Worm (Caenorhabditis elegans) whole organism, L1 larva: ENCODE data around the gene F28F5.6.

ENCODE experiments used
- C16A3.4 ChIP-seq: fragments of 150-350 bp; optimal IDR thresholded peaks from 2 replicates; lab custom pipeline; 2014; ENCODE audit warnings: missing biosample characterization, missing genetic modification characterization
- C34B4.2 ChIP-seq: sonication (generic microtip); optimal IDR thresholded peaks from 2 replicates; lab custom pipeline; 2017; ENCODE audit warnings: mild to moderate bottlenecking, missing genetic modification characterization, missing compliant biosample characterization
- F16B12.6 ChIP-seq: fragments of 150-350 bp; optimal IDR thresholded peaks from 2 replicates; lab custom pipeline; 2014; ENCODE audit warnings: missing biosample characterization, missing genetic modification characterization
- ama-1 ChIP-seq: fragments of 150-350 bp; optimal IDR thresholded peaks from 2 replicates; lab custom pipeline; 2014
- ceh-63 ChIP-seq: fragments of 200-800 bp; sonication (Bioruptor generic); optimal IDR thresholded peaks from 2 replicates; lab custom pipeline; 2018; ENCODE audit warnings: mild to moderate bottlenecking, missing genetic modification characterization, missing compliant biosample characterization
- ceh-82 ChIP-seq, 3 experiments: fragments of 150-350 bp in 1 of 3; sonication (generic microtip) in 2 of 3; optimal IDR thresholded peaks; 2 replicates each; lab custom pipeline; 2014 to 2017; ENCODE audit warnings: missing biosample characterization in 3 of 3, missing genetic modification characterization in 3 of 3
- ceh-88 ChIP-seq: fragments of 200-800 bp; sonication (Bioruptor generic); IDR thresholded peaks from 2 replicates; pipeline ENCODE4 v1.3.6; 2022; ENCODE audit warnings: missing genetic modification characterization, missing compliant biosample characterization
- ceh-90 ChIP-seq: sonication (generic microtip); optimal IDR thresholded peaks from 2 replicates; lab custom pipeline; 2016; ENCODE audit warnings: missing genetic modification characterization, missing compliant biosample characterization
- ces-1 ChIP-seq: fragments of 150-350 bp; optimal IDR thresholded peaks from 2 replicates; lab custom pipeline; 2014; ENCODE audit warnings: missing biosample characterization, missing genetic modification reagents, missing genetic modification characterization
- dpl-1 ChIP-seq, 3 experiments: fragments of 150-350 bp in 2 of 3; sonication (generic microtip) in 1 of 3; optimal IDR thresholded peaks; 2 replicates each; lab custom pipeline; 2014 to 2017; ENCODE audit warnings: missing biosample characterization in 3 of 3, missing genetic modification characterization in 3 of 3, missing genetic modification reagents in 3 of 3
- dsc-1 ChIP-seq: sonication (generic microtip); optimal IDR thresholded peaks from 2 replicates; lab custom pipeline; 2016; ENCODE audit warnings: mild to moderate bottlenecking, missing genetic modification characterization, missing compliant biosample characterization
- efl-1 ChIP-seq, 4 experiments: fragments of 150-350 bp; optimal IDR thresholded peaks in 3 of 4; peaks in 1 of 4; 1 replicate in 1 of 4; 2 replicates in 3 of 4; lab custom pipeline; 2014; ENCODE audit warnings: missing biosample characterization in 2 of 4, missing genetic modification characterization in 2 of 4, missing genetic modification reagents in 2 of 4
- egl-13 ChIP-seq: sonication (generic microtip); optimal IDR thresholded peaks from 2 replicates; lab custom pipeline; 2016; ENCODE audit warnings: missing genotype, missing genetic modification reagents, missing genetic modification characterization, missing compliant biosample characterization
- elt-3 ChIP-seq, 6 experiments: fragments of 150-350 bp in 1 of 6; sonication (generic microtip); optimal IDR thresholded peaks; 2 replicates each; lab custom pipeline; 2017 to 2018; ENCODE audit warnings: missing biosample characterization in 6 of 6, missing genetic modification characterization in 6 of 6, inconsistent platforms in 1 of 6
- fkh-10 ChIP-seq: sonication (generic microtip); optimal IDR thresholded peaks from 2 replicates; lab custom pipeline; 2017; ENCODE audit warnings: missing biosample characterization, missing genetic modification reagents, missing genetic modification characterization
- fkh-4 ChIP-seq: sonication (generic microtip); optimal IDR thresholded peaks from 2 replicates; lab custom pipeline; 2016; ENCODE audit warnings: missing compliant biosample characterization, missing genetic modification characterization, borderline replicate concordance
- grh-1 ChIP-seq: fragments of 200-800 bp; sonication (Bioruptor generic); IDR thresholded peaks from 2 replicates; pipeline ENCODE4 v1.3.6; 2022; ENCODE audit warnings: missing genetic modification reagents, missing genetic modification characterization, missing compliant biosample characterization
- hlh-17 ChIP-seq: fragments of 200-800 bp; sonication (Bioruptor generic); optimal IDR thresholded peaks from 2 replicates; lab custom pipeline; 2018; ENCODE audit warnings: missing genetic modification characterization, mild to moderate bottlenecking, missing compliant biosample characterization, moderate library complexity, borderline replicate concordance
- hpl-2 ChIP-seq: fragments of 150-350 bp; optimal IDR thresholded peaks from 2 replicates; lab custom pipeline; 2014; ENCODE audit warnings: missing biosample characterization, missing genetic modification reagents, missing genetic modification characterization
- lin-14 ChIP-seq: fragments of 200-800 bp; sonication (Bioruptor generic); optimal IDR thresholded peaks from 2 replicates; lab custom pipeline; 2018; ENCODE audit warnings: mild to moderate bottlenecking, missing genetic modification characterization, moderate library complexity, missing compliant biosample characterization
- lin-35 ChIP-seq, 2 experiments: fragments of 150-350 bp; optimal IDR thresholded peaks; 2 replicates each; lab custom pipeline; 2014; ENCODE audit warnings: missing biosample characterization in 2 of 2, missing genetic modification characterization in 2 of 2, missing genetic modification reagents in 2 of 2
- lin-39 ChIP-seq: fragments of 150-350 bp; optimal IDR thresholded peaks from 2 replicates; lab custom pipeline; 2014; ENCODE audit warnings: missing biosample characterization, missing genetic modification reagents, missing genetic modification characterization
- lir-3 ChIP-seq: sonication (generic microtip); optimal IDR thresholded peaks from 2 replicates; lab custom pipeline; 2016; ENCODE audit warnings: mild to moderate bottlenecking, missing genetic modification characterization, moderate library complexity, missing compliant biosample characterization; ENCODE audit not compliant: poor library complexity
- lsy-2 ChIP-seq, 2 experiments: fragments of 150-350 bp; optimal IDR thresholded peaks; 2 replicates each; lab custom pipeline; 2014; ENCODE audit warnings: missing biosample characterization in 2 of 2, missing genetic modification characterization in 2 of 2
- mab-9 ChIP-seq: fragments of 200-800 bp; sonication (Bioruptor generic); IDR thresholded peaks from 2 replicates; pipeline ENCODE4 v1.3.6; 2022; ENCODE audit warnings: missing genetic modification reagents, missing genetic modification characterization, missing compliant biosample characterization
- mep-1 ChIP-seq: fragments of 150-350 bp; optimal IDR thresholded peaks from 2 replicates; lab custom pipeline; 2014; ENCODE audit warnings: missing biosample characterization, missing genetic modification characterization
- nhr-11 ChIP-seq: fragments of 150-350 bp; optimal IDR thresholded peaks from 2 replicates; lab custom pipeline; 2014; ENCODE audit warnings: missing biosample characterization, missing genetic modification characterization
- nhr-12 ChIP-seq: sonication (generic microtip); optimal IDR thresholded peaks from 2 replicates; lab custom pipeline; 2017; ENCODE audit warnings: missing biosample characterization, missing genetic modification characterization
- nhr-19 ChIP-seq: fragments of 200-800 bp; sonication (Bioruptor generic); conservative IDR thresholded peaks from 2 replicates; pipeline ENCODE4 v1.3.6; 2022; ENCODE audit warnings: missing genetic modification characterization, missing compliant biosample characterization
- nhr-20 ChIP-seq: sonication (generic microtip); optimal IDR thresholded peaks from 2 replicates; lab custom pipeline; 2016; ENCODE audit warnings: mild to moderate bottlenecking, missing genetic modification characterization, missing compliant biosample characterization
- nhr-28 ChIP-seq: fragments of 150-350 bp; optimal IDR thresholded peaks from 2 replicates; lab custom pipeline; 2014; ENCODE audit warnings: missing biosample characterization, missing genetic modification characterization
- nhr-71 ChIP-seq: sonication (generic microtip); optimal IDR thresholded peaks from 2 replicates; lab custom pipeline; 2016; ENCODE audit warnings: mild to moderate bottlenecking, missing genetic modification characterization, moderate library complexity, missing compliant biosample characterization
- nhr-85 ChIP-seq: sonication (generic microtip); peaks from one replicate; lab custom pipeline; 2016; ENCODE audit warnings: missing genetic modification characterization, inconsistent platforms, missing compliant biosample characterization
- nhr-90 ChIP-seq: sonication (generic microtip); optimal IDR thresholded peaks from 2 replicates; lab custom pipeline; 2016; ENCODE audit warnings: mild to moderate bottlenecking, missing genetic modification characterization, missing compliant biosample characterization; ENCODE audit not compliant: poor library complexity
- pag-3 ChIP-seq: sonication (generic microtip); optimal IDR thresholded peaks from 2 replicates; lab custom pipeline; 2017; ENCODE audit warnings: missing genetic modification characterization, mild to moderate bottlenecking, missing compliant biosample characterization, antibody characterized with exemption, borderline replicate concordance; ENCODE audit not compliant: insufficient read depth
- pax-3 ChIP-seq: fragments of 200-800 bp; sonication (Bioruptor generic); optimal IDR thresholded peaks from 2 replicates; lab custom pipeline; 2018; ENCODE audit warnings: mild to moderate bottlenecking, missing genetic modification characterization, moderate library complexity, missing compliant biosample characterization
- pqm-1 ChIP-seq: sonication (generic microtip); optimal IDR thresholded peaks from 3 replicates; lab custom pipeline; 2017; ENCODE audit warnings: missing biosample characterization, missing genetic modification characterization
- sox-4 ChIP-seq: sonication (generic microtip); optimal IDR thresholded peaks from 2 replicates; lab custom pipeline; 2016; ENCODE audit warnings: missing genetic modification characterization, missing compliant biosample characterization
- sptf-1 ChIP-seq: fragments of 150-350 bp; optimal IDR thresholded peaks from 2 replicates; lab custom pipeline; 2014; ENCODE audit warnings: missing biosample characterization, missing genetic modification characterization
- swsn-7 ChIP-seq: sonication (generic microtip); optimal IDR thresholded peaks from 2 replicates; lab custom pipeline; 2016; ENCODE audit warnings: missing genetic modification characterization, missing compliant biosample characterization
- tbx-2 ChIP-seq: sonication (generic microtip); optimal IDR thresholded peaks from 2 replicates; lab custom pipeline; 2016; ENCODE audit warnings: missing genetic modification characterization, missing compliant biosample characterization
- unc-62 ChIP-seq: fragments of 150-350 bp; optimal IDR thresholded peaks from 2 replicates; lab custom pipeline; 2014; ENCODE audit warnings: missing biosample characterization, missing genetic modification reagents, missing genetic modification characterization
- unc-86 ChIP-seq: sonication (generic microtip); optimal IDR thresholded peaks from 2 replicates; lab custom pipeline; 2016; ENCODE audit warnings: missing genetic modification characterization, missing compliant biosample characterization
- ztf-11 ChIP-seq, 2 experiments: sonication (generic microtip); optimal IDR thresholded peaks; 2 replicates each; lab custom pipeline; 2016 to 2017; ENCODE audit warnings: missing genetic modification characterization in 2 of 2, missing biosample characterization in 1 of 2, missing compliant biosample characterization in 1 of 2

The F28F5.6 gene

DNA sequence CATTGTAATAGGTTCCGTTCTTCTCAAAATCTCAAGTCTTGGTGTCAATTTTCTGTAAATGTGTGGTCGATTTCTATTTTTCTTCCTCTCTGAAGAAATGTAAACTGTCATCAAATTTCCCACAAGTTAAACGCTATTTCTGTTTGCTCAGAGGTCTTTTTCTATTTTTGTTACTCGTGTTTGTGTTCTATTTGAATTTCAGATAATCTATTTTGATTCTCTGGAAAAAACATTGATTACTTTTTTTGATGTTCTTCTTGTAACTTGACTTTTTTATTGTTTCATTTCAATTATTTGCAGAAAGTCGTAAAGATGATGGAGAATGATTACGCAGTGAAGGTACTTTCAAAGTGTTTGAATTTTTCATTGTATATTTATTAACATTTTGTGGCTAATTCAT is 16.7 kb downstream of the F28F5.6 start, which contains the start of gene lim-8:
TSS of gene lim-8 (plus strand) at position 301 of the 400 bp plus-strand sequence.
- no peak for TF ChIP-seq mab-9 (GFP tag; lab: Robert Waterston, UW)
- no peak for TF ChIP-seq F16B12.6 (tag; lab: Kevin White, UChicago)
- TF ChIP-seq unc-86 (tag; lab: Kevin White, UChicago): no peak
- TF ChIP-seq nhr-12: no peak
- TF ChIP-seq elt-3 (tag; optimal IDR thresholded peaks at IDR 0.05; lab: Kevin White, UChicago): no peak
- no peak for TF ChIP-seq pax-3
- no peak for TF ChIP-seq fkh-4 (tag; lab: Kevin White, UChicago)
- no peak for TF ChIP-seq ceh-90 (tag; lab: Kevin White, UChicago)

DNA sequence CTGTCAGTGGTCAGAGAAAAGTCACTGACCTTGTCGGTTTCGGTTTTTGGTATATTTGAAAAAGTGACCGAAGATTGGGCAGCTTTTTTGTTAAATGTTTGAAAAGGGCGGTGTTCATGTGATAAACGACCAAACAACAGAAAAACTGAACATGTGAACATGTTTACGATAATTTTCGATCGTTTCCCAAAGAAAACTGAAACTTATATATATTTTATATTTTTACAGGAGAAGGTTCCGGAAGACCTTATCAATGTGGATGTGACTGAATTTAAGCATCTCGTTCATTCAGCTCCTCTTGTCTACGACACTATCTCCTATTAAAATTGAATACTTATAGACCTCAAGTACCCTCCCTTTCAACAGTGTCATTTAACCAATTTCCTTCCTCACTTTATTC is 19.5 kb downstream of the F28F5.6 start:
- TF ChIP-seq ceh-63 (GFP tag; lab: Kevin White, UChicago): no peak
- TF ChIP-seq sptf-1 (tag; lab: Kevin White, UChicago): no peak
- no peak for TF ChIP-seq swsn-7 (tag; lab: Kevin White, UChicago)
- TF ChIP-seq lin-14 (GFP tag; lab: Kevin White, UChicago): peak; percentile 19
- TF ChIP-seq nhr-71: peak; percentile 3
- TF ChIP-seq ceh-88: no peak
- peak; percentile 70 for TF ChIP-seq nhr-85 (tag; lab: Kevin White, UChicago)
- TF ChIP-seq dpl-1 (GFP tag; optimal IDR thresholded peaks at IDR 0.05; lab: Kevin White, UChicago): peak in 1 of 3 experiments; percentile 8
- TF ChIP-seq hlh-17 (GFP tag; lab: Kevin White, UChicago): no peak
- TF ChIP-seq ces-1 (GFP tag; lab: Kevin White, UChicago): no peak
- TF ChIP-seq lir-3 (tag; lab: Kevin White, UChicago): no peak
- TF ChIP-seq grh-1: no peak
- TF ChIP-seq ama-1: no peak
- TF ChIP-seq C34B4.2 (tag; lab: Kevin White, UChicago): no peak
- no peak for TF ChIP-seq pax-3

DNA sequence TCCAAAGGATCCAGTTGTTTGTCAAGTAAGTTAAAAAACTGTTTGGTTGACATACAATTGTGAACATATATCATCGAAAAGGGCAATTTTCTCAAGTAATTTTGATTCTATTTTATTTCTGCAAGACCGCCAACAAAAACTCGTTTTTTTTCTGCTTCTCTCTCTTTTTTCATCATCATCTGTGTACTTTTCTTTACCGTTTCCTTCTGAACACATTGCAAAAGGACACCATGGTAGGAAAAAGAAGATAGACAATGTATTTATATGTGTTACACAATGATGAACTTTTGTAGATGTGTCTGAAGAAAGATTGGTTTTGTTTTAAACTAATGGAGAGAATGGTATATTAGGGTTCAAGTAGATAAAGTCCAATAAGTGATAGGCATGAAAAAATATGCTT is 20.3 kb downstream of the F28F5.6 start:
- TF ChIP-seq lsy-2 (tag; optimal IDR thresholded peaks at IDR 0.05; lab: Kevin White, UChicago) (peak in 1 of 2 experiments; percentile 4), fkh-10 (GFP tag; lab: Kevin White, UChicago) (no peak), unc-62 (no peak), pag-3 (tag; lab: Kevin White, UChicago) (no peak), C16A3.4 (tag; lab: Kevin White, UChicago) (no peak), F16B12.6 (tag; lab: Kevin White, UChicago) (no peak), pqm-1 (no peak), ceh-63 (GFP tag; lab: Kevin White, UChicago) (no peak), nhr-11 (tag; lab: Kevin White, UChicago) (no peak), grh-1 (0 out of 2 replicates have a peak, but pooled peaks have one; percentile 14), nhr-28 (tag; lab: Kevin White, UChicago) (no peak), nhr-20 (no peak), ceh-90 (tag; lab: Kevin White, UChicago) (no peak), lin-39 (tag; lab: Kevin White, UChicago) (no peak), lin-14 (GFP tag; lab: Kevin White, UChicago) (peak; percentile 39), ceh-82 (tag; optimal IDR thresholded peaks at IDR 0.05; lab: Kevin White, UChicago) (no peak)

DNA sequence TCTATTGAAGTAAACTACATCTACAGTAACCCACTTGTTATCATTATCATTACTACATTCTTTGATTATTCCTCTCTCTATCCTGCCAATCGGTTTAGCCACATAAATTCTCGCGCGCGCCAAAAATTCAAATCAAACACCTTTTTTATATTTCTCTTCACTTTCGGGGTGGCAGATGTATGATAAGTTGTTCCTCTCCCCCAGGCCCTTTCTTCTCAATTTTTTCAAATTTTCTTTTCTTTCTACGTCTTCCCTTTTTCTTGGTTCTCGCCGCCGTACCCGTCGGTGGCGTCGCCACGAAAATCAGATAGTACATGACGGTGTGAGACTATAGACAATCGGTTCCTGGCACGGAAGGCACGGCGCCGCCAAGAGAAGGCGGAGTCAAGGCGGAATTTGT is 21.2 kb downstream of the F28F5.6 start, which contains the start of gene R05H11.2:
TSS of gene R05H11.2 (plus strand) at position 333 of the 400 bp plus-strand sequence.
- TF ChIP-seq mep-1 (tag; lab: Kevin White, UChicago) (peak; percentile 30), C16A3.4 (tag; lab: Kevin White, UChicago) (peak; percentile 27), sox-4 (no peak), nhr-28 (tag; lab: Kevin White, UChicago) (no peak), lsy-2 (tag; optimal IDR thresholded peaks at IDR 0.05; lab: Kevin White, UChicago) (peak; percentile 30 to 77), lin-35 (GFP tag; optimal IDR thresholded peaks at IDR 0.05; lab: Kevin White, UChicago) (peak in 1 of 2 experiments; percentile 51), lin-14 (GFP tag; lab: Kevin White, UChicago) (peak; percentile 81), nhr-12 (no peak), egl-13 (tag; lab: Kevin White, UChicago) (no peak), ztf-11 (tag; optimal IDR thresholded peaks at IDR 0.05; lab: Kevin White, UChicago) (peak in 1 of 2 experiments; percentile 46), tbx-2 (tag; lab: Kevin White, UChicago) (no peak), hpl-2 (GFP tag; lab: Kevin White, UChicago) (no peak), fkh-4 (tag; lab: Kevin White, UChicago) (no peak), grh-1 (peak; percentile 61; the same call in 1 of the 2 replicates), nhr-19 (peak; percentile 23; the same call in 1 of the 2 replicates), nhr-20 (peak; percentile 71), nhr-71 (peak; percentile 66), dsc-1 (tag; lab: Kevin White, UChicago) (no peak), nhr-90 (tag; lab: Kevin White, UChicago) (peak; percentile 64), efl-1 (optimal IDR thresholded peaks at IDR 0.05; lab: Kevin White, UChicago) (peak; percentile 5 to 28), efl-1 (GFP tag; optimal IDR thresholded peaks at IDR 0.05 in 1 of 2; lab: Kevin White, UChicago) (no peak), elt-3 (tag; optimal IDR thresholded peaks at IDR 0.05; lab: Kevin White, UChicago) (peak in 4 of 6 experiments; percentile 29 to 92 (median 64))
